Worm (Caenorhabditis elegans): ENCODE data around the gene gpch-1.
A peak's percentile ranks its signal among the peaks of the same experiment; 100 is the strongest.

gpch-1 gene

ce11 chrIII:4369381-4369809, 39.0 kb upstream of the gpch-1 start:
- TF ChIP-seq lin-35 (GFP tag; optimal IDR thresholded peaks at IDR 0.05) (peak in 1 of 2 experiments; percentile 26), efl-1 (optimal IDR thresholded peaks at IDR 0.05) (peak in 1 of 2 experiments; percentile 9), efl-1 (GFP tag; optimal IDR thresholded peaks at IDR 0.05 in 1 of 2) (peak in 1 of 2 experiments; percentile 70), mdl-1 (tag; optimal IDR thresholded peaks at IDR 0.05) (peak in 1 of 2 experiments; percentile 14), xbp-1 (tag; optimal IDR thresholded peaks at IDR 0.05) (peak; percentile 28), C16A3.4 (tag; optimal IDR thresholded peaks at IDR 0.05) (peak; percentile 13), nhr-47 (tag; optimal IDR thresholded peaks at IDR 0.05) (peak; percentile 51), swsn-7 (tag; optimal IDR thresholded peaks at IDR 0.05) (peak; percentile 21), dsc-1 (tag; optimal IDR thresholded peaks at IDR 0.05) (peak; percentile 44), nhr-90 (tag; optimal IDR thresholded peaks at IDR 0.05; ENCODE audit: poor library complexity) (peak; percentile 37), lir-3 (tag; optimal IDR thresholded peaks at IDR 0.05; ENCODE audit: poor library complexity) (peak; percentile 27), lsy-2 (tag; optimal IDR thresholded peaks at IDR 0.05) (peak in 1 of 2 experiments; percentile 57), aly-2 (tag; optimal IDR thresholded peaks at IDR 0.05) (peak; percentile 35), nhr-19 (GFP tag; conservative IDR thresholded peaks at IDR 0.05) (peak; percentile 68), jun-1 (tag; optimal IDR thresholded peaks at IDR 0.05) (peak; percentile 17), snu-23 (GFP tag; optimal IDR thresholded peaks at IDR 0.05) (peak; percentile 45), nhr-71 (tag; optimal IDR thresholded peaks at IDR 0.05) (peak; percentile 61), nhr-20 (tag; optimal IDR thresholded peaks at IDR 0.05) (peak; percentile 36), tbx-2 (tag; optimal IDR thresholded peaks at IDR 0.05) (peak; percentile 24)

ce11 chrIII:4370585-4370984, 37.8 kb upstream of the gpch-1 start, which contains the start of gene ckb-3:
Gene ckb-3, plus strand, starts transcription at chrIII:4370885.
- TF ChIP-seq sptf-1 (tag; optimal IDR thresholded peaks at IDR 0.05) = no peak
- no peak for TF ChIP-seq fkh-8 (tag; optimal IDR thresholded peaks at IDR 0.05)
- no peak for TF ChIP-seq ceh-90 (tag; optimal IDR thresholded peaks at IDR 0.05)
- TF ChIP-seq lin-15B (tag; optimal IDR thresholded peaks at IDR 0.05) = no peak
- TF ChIP-seq sup-37 (GFP tag; optimal IDR thresholded peaks at IDR 0.05) = no peak
- TF ChIP-seq F16B12.6 (tag; optimal IDR thresholded peaks at IDR 0.05) = no peak
- no peak for TF ChIP-seq C04F5.9 (tag; optimal IDR thresholded peaks at IDR 0.05)
- TF ChIP-seq fos-1 (tag; optimal IDR thresholded peaks at IDR 0.05) = no peak
- TF ChIP-seq nhr-11 (tag; optimal IDR thresholded peaks at IDR 0.05) = no peak
- no peak for TF ChIP-seq C34B4.2 (tag; optimal IDR thresholded peaks at IDR 0.05)
- TF ChIP-seq lin-35 (GFP tag; optimal IDR thresholded peaks at IDR 0.05) = no peak

ce11 chrIII:4372894-4373293, 35.5 kb upstream of the gpch-1 start:
- TF ChIP-seq mep-1 (tag; optimal IDR thresholded peaks at IDR 0.05) (no peak), sptf-1 (tag; optimal IDR thresholded peaks at IDR 0.05) (no peak), nhr-77 (tag; optimal IDR thresholded peaks at IDR 0.05) (no peak), mab-9 (GFP tag; IDR thresholded peaks at IDR 0.05) (no peak), ceh-90 (tag; optimal IDR thresholded peaks at IDR 0.05) (no peak), unc-30 (tag; optimal IDR thresholded peaks at IDR 0.05) (no peak), lin-15B (tag; optimal IDR thresholded peaks at IDR 0.05) (no peak), nhr-84 (tag; optimal IDR thresholded peaks at IDR 0.05) (no peak), nhr-71 (tag; optimal IDR thresholded peaks at IDR 0.05) (no peak), blmp-1 (tag; optimal IDR thresholded peaks at IDR 0.05) (no peak), lin-13 (GFP tag; optimal IDR thresholded peaks at IDR 0.05) (no peak), grh-1 (GFP tag; IDR thresholded peaks at IDR 0.05) (no peak), lsy-2 (tag; optimal IDR thresholded peaks at IDR 0.05) (no peak), nhr-19 (GFP tag; conservative IDR thresholded peaks at IDR 0.05) (no peak), egl-27 (tag; optimal IDR thresholded peaks at IDR 0.05) (no peak), aha-1 (tag; optimal IDR thresholded peaks at IDR 0.05) (no peak)

ce11 chrIII:4374854-4375253, 33.5 kb upstream of the gpch-1 start, which contains the start of gene pals-26:
Gene pals-26, plus strand, starts transcription at chrIII:4375154.
- no peak for TF ChIP-seq fkh-8 (tag; optimal IDR thresholded peaks at IDR 0.05)
- TF ChIP-seq ets-5 (GFP tag; IDR thresholded peaks at IDR 0.05) = no peak

All from whole organism, L1 larva.